Comparison of ENCODE assay signal across 4 fruit fly cellular contexts in genomic region chr3L:3035769-3036583, dm6.
TF ChIP-seq lines count a peak whose summit lies in the region.

No protein-coding gene starts in this region.

TF ChIP-seq in whole organism, adult, 20 proteins besides CTCF, POLR2A, EP300 and RAD21 (continued from another document):
- TF ChIP-seq kay (GFP tag; lab: Kevin White, UChicago; ENCODE audit: borderline replicate concordance) (no peak), tj (GFP tag; optimal IDR thresholded peaks at IDR 0.05; lab: Kevin White, UChicago) (peak; percentile 65)

TF ChIP-seq in whole organism, embryonic, 481 proteins besides CTCF, POLR2A, EP300 and RAD21 (continued from another document and continues in another):
- TF ChIP-seq B-H2 (GFP tag; optimal IDR thresholded peaks at IDR 0.05; lab: Kevin White, UChicago) (peak; percentile 78), CG14014 (GFP tag; IDR thresholded peaks at IDR 0.05; lab: Robert Waterston, UW) (peak; percentile 83), CG10366 (GFP tag; IDR thresholded peaks at IDR 0.05; lab: Robert Waterston, UW) (peak; percentile 75), E2f1 (GFP tag; IDR thresholded peaks at IDR 0.05; lab: Robert Waterston, UW) (peak; percentile 55; the same call in 1 of the 2 replicates), bbx (GFP tag; IDR thresholded peaks at IDR 0.05; lab: Robert Waterston, UW; ENCODE audit: partially characterized antibody) (no peak), cad (GFP tag; optimal IDR thresholded peaks at IDR 0.05; lab: Kevin White, UChicago) (no peak), CG3065 (GFP tag; optimal IDR thresholded peaks at IDR 0.05; lab: Kevin White, UChicago) (no peak), CG11723 (GFP tag; optimal IDR thresholded peaks at IDR 0.05; lab: Kevin White, UChicago) (peak; percentile 77), inv (GFP tag; IDR thresholded peaks at IDR 0.05; lab: Robert Waterston, UW; ENCODE audit: partially characterized antibody) (no peak), Side (GFP tag; optimal IDR thresholded peaks at IDR 0.05; lab: Kevin White, UChicago) (peak; percentile 86), CG30431 (GFP tag; optimal IDR thresholded peaks at IDR 0.05; lab: Kevin White, UChicago) (peak; percentile 58), Abd-B (GFP tag; optimal IDR thresholded peaks at IDR 0.05; lab: Kevin White, UChicago) (peak; percentile 61), Nf-YC (tag; optimal IDR thresholded peaks at IDR 0.05; lab: Kevin White, UChicago) (peak; percentile 82), CG13894 (tag; optimal IDR thresholded peaks at IDR 0.05; lab: Kevin White, UChicago) (peak; percentile 76), CG18764 (GFP tag; optimal IDR thresholded peaks at IDR 0.05; lab: Kevin White, UChicago) (peak; percentile 63), CkIIα-i1 (GFP tag; IDR thresholded peaks at IDR 0.05; lab: Robert Waterston, UW) (no peak), Hey (tag; optimal IDR thresholded peaks at IDR 0.05; lab: Kevin White, UChicago) (peak; percentile 29), CG18476 (GFP tag; optimal IDR thresholded peaks at IDR 0.05; lab: Kevin White, UChicago) (peak; percentile 80), CG8924 (tag; optimal IDR thresholded peaks at IDR 0.05; lab: Kevin White, UChicago) (peak; percentile 92), CG5245 (GFP tag; optimal IDR thresholded peaks at IDR 0.05; lab: Kevin White, UChicago) (peak; percentile 57), Doc2 (GFP tag; IDR thresholded peaks at IDR 0.05; lab: Robert Waterston, UW) (no peak), Dek (tag; optimal IDR thresholded peaks at IDR 0.05; lab: Kevin White, UChicago) (peak; percentile 74), gcm (GFP tag; optimal IDR thresholded peaks at IDR 0.05; lab: Kevin White, UChicago) (peak; percentile 88), CG8388 (GFP tag; optimal IDR thresholded peaks at IDR 0.05; lab: Kevin White, UChicago) (peak; percentile 82), CG31365 (tag; optimal IDR thresholded peaks at IDR 0.05; lab: Kevin White, UChicago) (peak; percentile 56), fd3F (GFP tag; optimal IDR thresholded peaks at IDR 0.05; lab: Kevin White, UChicago) (peak; percentile 79), Nf-YA (GFP tag; IDR thresholded peaks at IDR 0.05; lab: Robert Waterston, UW) (peak; percentile 67; the same call in 1 of the 2 replicates), exex (tag; optimal IDR thresholded peaks at IDR 0.05; lab: Kevin White, UChicago) (peak; percentile 60), sima (GFP tag; optimal IDR thresholded peaks at IDR 0.05; lab: Kevin White, UChicago) (peak; percentile 63), CG2120 (GFP tag; optimal IDR thresholded peaks at IDR 0.05; lab: Kevin White, UChicago) (peak; percentile 85), chn (GFP tag; optimal IDR thresholded peaks at IDR 0.05; lab: Kevin White, UChicago) (peak; percentile 54), lov (optimal IDR thresholded peaks at IDR 0.05; lab: Kevin White, UChicago) (no peak), lov (GFP tag; IDR thresholded peaks at IDR 0.05; lab: Robert Waterston, UW) (peak; percentile 67; the same call in 1 of the 3 replicates), CG6683 (GFP tag; optimal IDR thresholded peaks at IDR 0.05; lab: Kevin White, UChicago) (peak; percentile 74), CG9727 (GFP tag; optimal IDR thresholded peaks at IDR 0.05; lab: Kevin White, UChicago) (peak; percentile 94), CG1647 (GFP tag; optimal IDR thresholded peaks at IDR 0.05; lab: Kevin White, UChicago) (peak; percentile 42), bcd (GFP tag; optimal IDR thresholded peaks at IDR 0.05; lab: Kevin White, UChicago) (peak; percentile 88), Hand (GFP tag; optimal IDR thresholded peaks at IDR 0.05; lab: Kevin White, UChicago) (peak; percentile 73), pros (GFP tag; optimal IDR thresholded peaks at IDR 0.05; lab: Kevin White, UChicago) (peak; percentile 57), CG8944 (GFP tag; optimal IDR thresholded peaks at IDR 0.05; lab: Kevin White, UChicago) (peak; percentile 33), ttk (GFP tag; IDR thresholded peaks at IDR 0.05; lab: Robert Waterston, UW) (peak; percentile 60), CG13424 (tag; optimal IDR thresholded peaks at IDR 0.05; lab: Kevin White, UChicago) (peak; percentile 91)

TF ChIP-seq in whole organism, prepupa, 60 proteins besides CTCF, POLR2A, EP300 and RAD21 (continued from another document):
- TF ChIP-seq CG10669 (GFP tag; optimal IDR thresholded peaks at IDR 0.05; lab: Kevin White, UChicago) (peak; percentile 71), pdm3 (GFP tag; optimal IDR thresholded peaks at IDR 0.05; lab: Kevin White, UChicago) (peak; percentile 70), net (GFP tag; optimal IDR thresholded peaks at IDR 0.05; lab: Kevin White, UChicago) (peak; percentile 75), CG10631 (GFP tag; optimal IDR thresholded peaks at IDR 0.05; lab: Kevin White, UChicago) (peak; percentile 72), CG32006 (GFP tag; optimal IDR thresholded peaks at IDR 0.05; lab: Kevin White, UChicago) (peak; percentile 89), esn (GFP tag; optimal IDR thresholded peaks at IDR 0.05; lab: Kevin White, UChicago) (peak; percentile 83), CG6854 (GFP tag; optimal IDR thresholded peaks at IDR 0.05; lab: Kevin White, UChicago) (peak; percentile 31), dac (GFP tag; optimal IDR thresholded peaks at IDR 0.05; lab: Kevin White, UChicago) (peak; percentile 78), Smox (GFP tag; optimal IDR thresholded peaks at IDR 0.05; lab: Kevin White, UChicago) (peak; percentile 74), Eip75B (GFP tag; optimal IDR thresholded peaks at IDR 0.05; lab: Kevin White, UChicago) (peak; percentile 82), CG15336 (GFP tag; IDR thresholded peaks at IDR 0.05; lab: Robert Waterston, UW) (peak; percentile 90), svp (GFP tag; lab: Kevin White, UChicago) (peak; percentile 72), CG4318 (GFP tag; optimal IDR thresholded peaks at IDR 0.05; lab: Kevin White, UChicago) (peak; percentile 76), CG8632 (GFP tag; optimal IDR thresholded peaks at IDR 0.05; lab: Kevin White, UChicago) (peak; percentile 46), Ets21C (GFP tag; optimal IDR thresholded peaks at IDR 0.05; lab: Kevin White, UChicago) (peak; percentile 55), Blimp-1 (GFP tag; optimal IDR thresholded peaks at IDR 0.05; lab: Kevin White, UChicago) (peak; percentile 21), CG11902 (GFP tag; optimal IDR thresholded peaks at IDR 0.05; lab: Kevin White, UChicago) (peak; percentile 5), Ets96B (tag; optimal IDR thresholded peaks at IDR 0.05; lab: Kevin White, UChicago) (peak; percentile 60), cyc (GFP tag; optimal IDR thresholded peaks at IDR 0.05; lab: Kevin White, UChicago) (peak; percentile 57), CG11294 (GFP tag; IDR thresholded peaks at IDR 0.05; lab: Robert Waterston, UW) (peak; percentile 61), CG6163 (GFP tag; IDR thresholded peaks at IDR 0.05; lab: Robert Waterston, UW) (peak; percentile 83), CG6808 (GFP tag; optimal IDR thresholded peaks at IDR 0.05; lab: Kevin White, UChicago) (peak; percentile 78), Eip93F (GFP tag; optimal IDR thresholded peaks at IDR 0.05; lab: Kevin White, UChicago) (peak; percentile 4), topi (GFP tag; optimal IDR thresholded peaks at IDR 0.05; lab: Kevin White, UChicago) (peak; percentile 83), Sox15 (GFP tag; optimal IDR thresholded peaks at IDR 0.05; lab: Kevin White, UChicago) (peak; percentile 25), CG11762 (GFP tag; optimal IDR thresholded peaks at IDR 0.05; lab: Kevin White, UChicago; ENCODE audit: insufficient read depth) (peak; percentile 68), Lpt (GFP tag; optimal IDR thresholded peaks at IDR 0.05; lab: Kevin White, UChicago) (peak; percentile 60), CG16779 (tag; optimal IDR thresholded peaks at IDR 0.05; lab: Kevin White, UChicago) (peak; percentile 55), CG3919 (GFP tag; optimal IDR thresholded peaks at IDR 0.05; lab: Kevin White, UChicago) (peak; percentile 85), vri (GFP tag; optimal IDR thresholded peaks at IDR 0.05; lab: Kevin White, UChicago) (peak; percentile 21), fkh (GFP tag; optimal IDR thresholded peaks at IDR 0.05; lab: Kevin White, UChicago) (peak; percentile 58), Sox14 (GFP tag; optimal IDR thresholded peaks at IDR 0.05; lab: Kevin White, UChicago) (peak; percentile 73), CG6276 (GFP tag; optimal IDR thresholded peaks at IDR 0.05; lab: Kevin White, UChicago) (peak; percentile 83), CG3032 (tag; optimal IDR thresholded peaks at IDR 0.05; lab: Kevin White, UChicago) (peak; percentile 71), achi (GFP tag; optimal IDR thresholded peaks at IDR 0.05; lab: Kevin White, UChicago) (peak; percentile 80), fd85E (GFP tag; optimal IDR thresholded peaks at IDR 0.05; lab: Kevin White, UChicago) (no peak), CG34406 (GFP tag; optimal IDR thresholded peaks at IDR 0.05; lab: Kevin White, UChicago) (peak; percentile 55), lz (GFP tag; optimal IDR thresholded peaks at IDR 0.05; lab: Kevin White, UChicago) (peak; percentile 77), acj6 (GFP tag; optimal IDR thresholded peaks at IDR 0.05; lab: Kevin White, UChicago) (peak; percentile 74), Met (GFP tag; optimal IDR thresholded peaks at IDR 0.05; lab: Kevin White, UChicago) (peak; percentile 74), eg (GFP tag; IDR thresholded peaks at IDR 0.05; lab: Robert Waterston, UW) (peak; percentile 81)

TF ChIP-seq in whole organism, wandering third instar larva, 38 proteins besides CTCF, POLR2A, EP300 and RAD21 (continued from another document):
- TF ChIP-seq jim (GFP tag; optimal IDR thresholded peaks at IDR 0.05; lab: Kevin White, UChicago), result no peak
- peak; percentile 41 for TF ChIP-seq Hnf4 (GFP tag; optimal IDR thresholded peaks at IDR 0.05; lab: Kevin White, UChicago)
- no peak for TF ChIP-seq dsf (GFP tag; optimal IDR thresholded peaks at IDR 0.05; lab: Kevin White, UChicago; ENCODE audit: borderline replicate concordance)
- TF ChIP-seq Dif (GFP tag; optimal IDR thresholded peaks at IDR 0.05; lab: Kevin White, UChicago; ENCODE audit: partially characterized antibody), result no peak
- peak; percentile 71 for TF ChIP-seq sv (GFP tag; optimal IDR thresholded peaks at IDR 0.05; lab: Kevin White, UChicago)
- TF ChIP-seq brk (GFP tag; optimal IDR thresholded peaks at IDR 0.05; lab: Kevin White, UChicago), result no peak
- no peak for TF ChIP-seq GATAd (GFP tag; optimal IDR thresholded peaks at IDR 0.05; lab: Kevin White, UChicago)
- TF ChIP-seq CG32264 (GFP tag; optimal IDR thresholded peaks at IDR 0.05; lab: Kevin White, UChicago), result peak; percentile 10
- TF ChIP-seq tai (GFP tag; optimal IDR thresholded peaks at IDR 0.05; lab: Kevin White, UChicago), result no peak
- TF ChIP-seq lola (GFP tag; optimal IDR thresholded peaks at IDR 0.05; lab: Kevin White, UChicago), result no peak
- no peak for TF ChIP-seq Hr83 (GFP tag; optimal IDR thresholded peaks at IDR 0.05; lab: Kevin White, UChicago; ENCODE audit: poor library complexity, severe bottlenecking)
- no peak for TF ChIP-seq usp (GFP tag; optimal IDR thresholded peaks at IDR 0.05; lab: Kevin White, UChicago)
- TF ChIP-seq HLH106 (tag; optimal IDR thresholded peaks at IDR 0.05; lab: Kevin White, UChicago), result peak; percentile 55
- no peak for TF ChIP-seq pan (optimal IDR thresholded peaks at IDR 0.05; lab: Kevin White, UChicago)
- no peak for TF ChIP-seq Abd-B (GFP tag; optimal IDR thresholded peaks at IDR 0.05; lab: Kevin White, UChicago)
- no peak for TF ChIP-seq CrebA (GFP tag; optimal IDR thresholded peaks at IDR 0.05; lab: Kevin White, UChicago; ENCODE audit: borderline replicate concordance)
